Worm (Caenorhabditis elegans) whole organism, early embryonic: ENCODE results near the gene srh-122.

Experiments
- aly-1 ChIP-seq: sonication (generic microtip); optimal IDR thresholded peaks from 2 replicates; lab custom pipeline; 2016; ENCODE audit warnings: missing genetic modification characterization, missing compliant biosample characterization
- ama-1 ChIP-seq: fragments of 150-350 bp; optimal IDR thresholded peaks from 2 replicates; lab custom pipeline; 2014
- ets-7 ChIP-seq: sonication (generic microtip); optimal IDR thresholded peaks from 2 replicates; lab custom pipeline; 2016; ENCODE audit warnings: missing genotype, missing genetic modification characterization, missing compliant biosample characterization
- hmbx-1 ChIP-seq: sonication (generic microtip); optimal IDR thresholded peaks from 2 replicates; lab custom pipeline; 2016; ENCODE audit warnings: mild to moderate bottlenecking, missing genetic modification characterization, missing compliant biosample characterization
- hnd-1 ChIP-seq: sonication (generic microtip); optimal IDR thresholded peaks from 2 replicates; lab custom pipeline; 2016; ENCODE audit warnings: missing genetic modification characterization, missing compliant biosample characterization
- scrt-1 ChIP-seq: fragments of 200-800 bp; sonication (Bioruptor generic); IDR thresholded peaks from 2 replicates; pipeline ENCODE4 v1.3.6; 2022; ENCODE audit warnings: missing genetic modification characterization, missing compliant biosample characterization
- sea-1 ChIP-seq: fragments of 200-800 bp; sonication (Bioruptor generic); conservative IDR thresholded peaks from 2 replicates; pipeline ENCODE4 v1.3.6; 2022; ENCODE audit warnings: missing genetic modification characterization, missing compliant biosample characterization
- tbx-37 ChIP-seq: fragments of 200-800 bp; sonication (Bioruptor generic); conservative IDR thresholded peaks from 2 replicates; pipeline ENCODE4 v1.3.6; 2022; ENCODE audit warnings: missing genetic modification reagents, missing genetic modification characterization, missing compliant biosample characterization

ce11 chrV:15377903-15378302 lies at the start of gene srh-122:
- TF ChIP-seq scrt-1 (GFP tag; lab: Robert Waterston, UW) (no peak), tbx-37 (GFP tag; lab: Robert Waterston, UW) (no peak), hnd-1 (tag; lab: Kevin White, UChicago) (no peak), aly-1 (tag; lab: Kevin White, UChicago) (no peak), ama-1 (lab: Kevin White, UChicago) (no peak), ets-7 (no peak), hmbx-1 (tag; lab: Kevin White, UChicago) (no peak), sea-1 (GFP tag; lab: Robert Waterston, UW) (no peak)
